Fruit fly (Drosophila melanogaster): ENCODE measurements around the gene Tis11.

dm6 chrX:12669659-12670488, 10.7 kb downstream of the Tis11 start:
- TF ChIP-seq CTCF (optimal IDR thresholded peaks at IDR 0.05) (no peak), CG8478 (optimal IDR thresholded peaks at IDR 0.05) (no peak)
